Fruit fly (Drosophila melanogaster): ENCODE measurements around the gene betaTub97EF.

The betaTub97EF gene

DNA sequence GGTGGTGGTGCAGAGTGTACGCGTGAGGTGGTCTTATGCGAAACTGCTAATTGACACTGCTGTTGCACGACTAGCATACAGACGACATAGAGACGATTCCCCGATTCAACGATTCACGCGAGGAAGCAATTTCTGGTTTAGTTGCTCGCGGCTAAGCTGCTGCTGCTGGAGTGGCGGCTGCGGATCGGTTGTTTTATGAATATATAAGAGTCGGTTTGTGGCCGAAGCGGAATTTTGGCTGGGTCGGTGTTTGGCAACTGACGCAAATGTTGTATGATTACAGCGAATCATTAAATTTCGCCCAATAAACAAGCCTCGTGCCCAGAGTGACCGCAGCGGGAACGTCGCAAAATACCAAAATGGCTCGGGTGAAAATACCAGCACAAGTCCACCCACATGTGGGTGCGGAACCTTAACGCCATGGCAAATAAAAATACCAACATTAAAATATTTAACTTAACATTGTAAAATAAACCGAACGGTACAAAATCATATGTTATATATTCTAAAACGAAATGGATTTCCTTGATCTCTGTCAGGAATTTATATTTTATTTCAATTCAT lies 40.4 kb downstream of the betaTub97EF start, which contains the start of gene mfrn:
TSS of gene mfrn (minus strand) at position 340 of the 564 bp plus-strand sequence.
- TF ChIP-seq CG8301 (tag; optimal IDR thresholded peaks at IDR 0.05) = no peak
- TF ChIP-seq EcR (GFP tag; optimal IDR thresholded peaks at IDR 0.05) = no peak
- TF ChIP-seq gl (tag; optimal IDR thresholded peaks at IDR 0.05) = no peak
- TF ChIP-seq CG32121 (GFP tag; IDR thresholded peaks at IDR 0.05) = no peak
- no peak for TF ChIP-seq Pif1B (GFP tag; optimal IDR thresholded peaks at IDR 0.05)
- no peak for TF ChIP-seq CG14655 (GFP tag; optimal IDR thresholded peaks at IDR 0.05)
- no peak for TF ChIP-seq fd96Ca (GFP tag; IDR thresholded peaks at IDR 0.05)
- TF ChIP-seq Snoo (tag; optimal IDR thresholded peaks at IDR 0.05) = no peak

dm6 chr3R:27946555-27947204 lies 41.5 kb downstream of the betaTub97EF start:
- TF ChIP-seq CG8159 (tag; optimal IDR thresholded peaks at IDR 0.05) (no peak), Pif1A (GFP tag; optimal IDR thresholded peaks at IDR 0.05) (no peak), CG8301 (tag; optimal IDR thresholded peaks at IDR 0.05) (no peak), EcR (GFP tag; optimal IDR thresholded peaks at IDR 0.05) (no peak), Pif1B (GFP tag; optimal IDR thresholded peaks at IDR 0.05) (no peak), CG32121 (GFP tag; IDR thresholded peaks at IDR 0.05) (no peak), CG12605 (GFP tag; IDR thresholded peaks at IDR 0.05) (no peak), CG13204 (GFP tag; optimal IDR thresholded peaks at IDR 0.05) (no peak), fd96Ca (GFP tag; IDR thresholded peaks at IDR 0.05) (no peak), rn (GFP tag; IDR thresholded peaks at IDR 0.05) (no peak), CG9948 (tag; optimal IDR thresholded peaks at IDR 0.05) (no peak)

dm6 chr3R:27945398-27945797 lies 42.8 kb downstream of the betaTub97EF start:
- TF ChIP-seq CG9948 (tag; optimal IDR thresholded peaks at IDR 0.05) = no peak
- no peak for TF ChIP-seq CG32121 (GFP tag; IDR thresholded peaks at IDR 0.05)
- TF ChIP-seq D1 (tag; optimal IDR thresholded peaks at IDR 0.05) = no peak
- TF ChIP-seq CG34367 (tag; optimal IDR thresholded peaks at IDR 0.05) = no peak
- no peak for TF ChIP-seq fd96Ca (GFP tag; IDR thresholded peaks at IDR 0.05)
- TF ChIP-seq CG8159 (tag; optimal IDR thresholded peaks at IDR 0.05) = no peak
- no peak for TF ChIP-seq CG15710 (tag; optimal IDR thresholded peaks at IDR 0.05)
- TF ChIP-seq CG10348 (GFP tag; IDR thresholded peaks at IDR 0.05) = no peak
- no peak for TF ChIP-seq CG13204 (GFP tag; optimal IDR thresholded peaks at IDR 0.05)
- TF ChIP-seq CG8301 (tag; optimal IDR thresholded peaks at IDR 0.05) = no peak
- TF ChIP-seq CG17806 (tag; optimal IDR thresholded peaks at IDR 0.05) = no peak
- TF ChIP-seq EcR (GFP tag; optimal IDR thresholded peaks at IDR 0.05) = no peak
- no peak for TF ChIP-seq gl (tag; optimal IDR thresholded peaks at IDR 0.05)
- TF ChIP-seq rn (GFP tag; IDR thresholded peaks at IDR 0.05) = no peak
- TF ChIP-seq Ets98B (GFP tag; IDR thresholded peaks at IDR 0.05) = no peak
- TF ChIP-seq CG12605 (GFP tag; IDR thresholded peaks at IDR 0.05) = no peak

DNA sequence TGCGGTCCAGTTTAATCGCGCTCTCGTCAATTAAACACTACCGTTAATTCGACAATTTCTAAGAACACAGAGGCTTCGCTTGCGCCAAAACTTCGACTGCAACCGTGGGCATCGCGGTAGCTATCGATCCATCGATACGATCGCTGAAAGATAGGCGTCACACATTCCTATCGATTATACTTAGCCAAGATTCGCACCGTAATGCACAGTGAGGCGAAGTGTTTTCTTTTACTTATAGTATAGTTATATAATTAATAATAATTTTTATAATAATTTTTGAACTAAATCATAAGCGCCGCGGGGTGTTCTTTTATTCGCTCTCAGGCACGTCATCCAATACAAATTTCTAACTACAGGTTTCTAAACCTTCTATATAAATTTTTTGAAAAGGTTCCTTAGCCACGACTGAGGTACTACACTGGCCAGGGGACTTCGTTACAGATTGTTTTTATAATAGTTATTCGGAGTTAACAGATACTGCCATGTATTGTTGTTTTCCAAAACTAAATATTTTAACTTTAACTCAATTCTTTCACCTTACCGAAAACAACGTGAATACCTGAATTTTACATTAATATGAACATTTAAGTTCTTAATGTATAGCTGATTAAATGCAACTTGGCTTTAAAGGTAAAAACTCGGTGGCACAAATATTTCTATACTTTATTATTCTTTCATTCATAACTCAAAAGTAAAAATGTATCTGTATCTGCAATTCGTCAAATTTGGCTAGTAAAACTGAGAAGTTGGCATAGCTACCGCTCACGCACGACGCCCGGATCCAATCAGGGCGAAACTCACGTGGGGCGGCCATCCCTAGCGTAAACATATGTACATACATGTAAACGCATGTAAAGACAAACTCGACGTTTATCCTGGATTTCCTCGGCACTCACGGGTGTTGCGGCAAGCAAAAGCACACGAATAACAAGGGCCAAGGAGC lies 50.2 kb downstream of the betaTub97EF start, which contains the start of the genes NSD and BOD1:
TSS of gene NSD (minus strand) at position 102 of the 943 bp plus-strand sequence.
TSS of gene BOD1 (plus strand) at position 494 of the 943 bp plus-strand sequence.
- no peak for TF ChIP-seq CG8159 (tag; optimal IDR thresholded peaks at IDR 0.05)
- TF ChIP-seq D1 (tag; optimal IDR thresholded peaks at IDR 0.05) = no peak
- TF ChIP-seq CG14655 (GFP tag; optimal IDR thresholded peaks at IDR 0.05) = no peak
- no peak for TF ChIP-seq rn (GFP tag; IDR thresholded peaks at IDR 0.05)
- TF ChIP-seq CG13204 (GFP tag; optimal IDR thresholded peaks at IDR 0.05) = no peak
- peak; percentile 16 for TF ChIP-seq Snoo (tag; optimal IDR thresholded peaks at IDR 0.05)
- TF ChIP-seq CG12605 (GFP tag; IDR thresholded peaks at IDR 0.05) = no peak
- no peak for TF ChIP-seq EcR (GFP tag; optimal IDR thresholded peaks at IDR 0.05)
- TF ChIP-seq CG10348 (GFP tag; IDR thresholded peaks at IDR 0.05) = no peak
- TF ChIP-seq CG4496 (GFP tag; IDR thresholded peaks at IDR 0.05) = peak; percentile 46; the same call in 2 of the 3 replicates
- no peak for TF ChIP-seq CG32121 (GFP tag; IDR thresholded peaks at IDR 0.05)
- TF ChIP-seq CG9948 (tag; optimal IDR thresholded peaks at IDR 0.05) = peak; percentile 4
- no peak for TF ChIP-seq Pif1A (GFP tag; optimal IDR thresholded peaks at IDR 0.05)
- peak; percentile 65; the same call in 2 of the 3 replicates for TF ChIP-seq fd96Ca (GFP tag; IDR thresholded peaks at IDR 0.05)
- no peak for TF ChIP-seq CG8301 (tag; optimal IDR thresholded peaks at IDR 0.05)
- TF ChIP-seq Pif1B (GFP tag; optimal IDR thresholded peaks at IDR 0.05) = no peak
- no peak for TF ChIP-seq CG34367 (tag; optimal IDR thresholded peaks at IDR 0.05)
- peak; percentile 44 for TF ChIP-seq CG17806 (tag; optimal IDR thresholded peaks at IDR 0.05)
- peak; percentile 54 for TF ChIP-seq Ets98B (GFP tag; IDR thresholded peaks at IDR 0.05)
- peak; percentile 14 for TF ChIP-seq CG15710 (tag; optimal IDR thresholded peaks at IDR 0.05)
- no peak for TF ChIP-seq gl (tag; optimal IDR thresholded peaks at IDR 0.05)

dm6 chr3R:27931461-27931860 lies 56.7 kb downstream of the betaTub97EF start:
- TF ChIP-seq CG17806 (tag; optimal IDR thresholded peaks at IDR 0.05) (no peak), CG4496 (GFP tag; IDR thresholded peaks at IDR 0.05) (no peak), gl (tag; optimal IDR thresholded peaks at IDR 0.05) (no peak), CG9948 (tag; optimal IDR thresholded peaks at IDR 0.05) (no peak), Pif1B (GFP tag; optimal IDR thresholded peaks at IDR 0.05) (no peak), Pif1A (GFP tag; optimal IDR thresholded peaks at IDR 0.05) (no peak), CG12605 (GFP tag; IDR thresholded peaks at IDR 0.05) (no peak), D1 (tag; optimal IDR thresholded peaks at IDR 0.05) (no peak), Ets98B (GFP tag; IDR thresholded peaks at IDR 0.05) (no peak), CG8159 (tag; optimal IDR thresholded peaks at IDR 0.05) (no peak), EcR (GFP tag; optimal IDR thresholded peaks at IDR 0.05) (no peak), CG8301 (tag; optimal IDR thresholded peaks at IDR 0.05) (no peak), CG14655 (GFP tag; optimal IDR thresholded peaks at IDR 0.05) (no peak), CG32121 (GFP tag; IDR thresholded peaks at IDR 0.05) (no peak), CG13204 (GFP tag; optimal IDR thresholded peaks at IDR 0.05) (no peak), CG10348 (GFP tag; IDR thresholded peaks at IDR 0.05) (no peak), CG15710 (tag; optimal IDR thresholded peaks at IDR 0.05) (no peak), rn (GFP tag; IDR thresholded peaks at IDR 0.05) (no peak), Snoo (tag; optimal IDR thresholded peaks at IDR 0.05) (no peak), fd96Ca (GFP tag; IDR thresholded peaks at IDR 0.05) (no peak)
